Fruit fly (Drosophila melanogaster): ENCODE results near the gene Cyp4g1.
A peak's percentile ranks its signal among the peaks of the same experiment; 100 is the strongest.

The Cyp4g1 gene

DNA sequence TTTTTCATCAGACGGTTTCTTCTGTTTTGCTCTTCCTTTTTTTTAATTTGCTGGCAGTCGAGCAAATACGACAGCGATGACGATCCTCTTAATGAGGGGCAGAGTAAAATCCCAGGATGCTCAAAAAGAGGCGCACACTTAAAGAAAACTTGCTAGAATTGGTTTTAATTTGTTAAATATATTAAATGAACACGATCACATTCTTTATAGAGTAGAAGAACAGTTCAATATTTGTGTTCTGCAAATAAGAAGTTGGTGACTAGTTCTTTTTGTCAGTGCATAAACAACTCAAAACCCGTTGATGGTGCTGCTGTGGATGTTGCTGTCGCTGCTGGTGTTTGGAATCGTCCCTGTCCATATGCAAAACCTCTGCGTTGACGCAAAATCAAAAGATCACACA, 20.9 kb downstream of the Cyp4g1 start (continued):
- TF ChIP-seq Hr4 (GFP tag; optimal IDR thresholded peaks at IDR 0.05) (peak; percentile 36), Lpt (GFP tag; optimal IDR thresholded peaks at IDR 0.05) (no peak), CG4318 (GFP tag; optimal IDR thresholded peaks at IDR 0.05) (no peak), Smox (GFP tag; optimal IDR thresholded peaks at IDR 0.05) (peak; percentile 80), CG15336 (GFP tag; IDR thresholded peaks at IDR 0.05) (peak; percentile 33; the same call in 1 of the 2 replicates), vri (GFP tag; optimal IDR thresholded peaks at IDR 0.05) (peak; percentile 77), Eip93F (GFP tag; optimal IDR thresholded peaks at IDR 0.05) (peak; percentile 26), cyc (GFP tag; optimal IDR thresholded peaks at IDR 0.05) (peak; percentile 75), topi (GFP tag; optimal IDR thresholded peaks at IDR 0.05) (peak; percentile 81), net (GFP tag; optimal IDR thresholded peaks at IDR 0.05) (peak; percentile 23), CG3919 (GFP tag; optimal IDR thresholded peaks at IDR 0.05) (peak; percentile 78), Sox102F (GFP tag; optimal IDR thresholded peaks at IDR 0.05) (peak; percentile 82), CG8119 (GFP tag; IDR thresholded peaks at IDR 0.05) (peak; percentile 63), acj6 (GFP tag; optimal IDR thresholded peaks at IDR 0.05) (peak; percentile 74), CG9139 (GFP tag; optimal IDR thresholded peaks at IDR 0.05) (peak; percentile 9), CG31627 (GFP tag; optimal IDR thresholded peaks at IDR 0.05) (peak; percentile 77), CG11902 (GFP tag; optimal IDR thresholded peaks at IDR 0.05) (peak; percentile 34)

DNA sequence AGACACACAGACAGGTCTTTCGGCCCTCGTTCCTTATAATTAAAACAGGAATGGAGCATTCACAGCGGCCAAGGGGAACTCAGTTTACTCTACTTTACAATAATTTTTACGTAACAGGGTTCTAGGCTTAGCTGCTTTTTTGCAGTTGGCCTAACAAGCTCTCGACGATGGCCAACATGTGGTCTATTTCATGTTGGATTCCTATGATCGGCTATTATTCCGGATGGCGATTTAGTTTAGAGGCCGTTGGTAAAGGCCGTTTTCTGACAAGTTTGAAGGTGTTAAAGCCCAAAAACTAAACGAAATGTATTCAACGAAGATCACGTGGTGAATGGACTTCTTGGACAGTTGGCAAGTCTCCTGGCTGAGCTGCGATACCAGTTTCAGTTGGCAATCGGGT, 23.1 kb downstream of the Cyp4g1 start:
- TF ChIP-seq esn (GFP tag; optimal IDR thresholded peaks at IDR 0.05) (peak; percentile 47), CG6276 (GFP tag; optimal IDR thresholded peaks at IDR 0.05) (no peak), CG6163 (GFP tag; IDR thresholded peaks at IDR 0.05) (no peak), CG31627 (GFP tag; optimal IDR thresholded peaks at IDR 0.05) (peak; percentile 44), cyc (GFP tag; optimal IDR thresholded peaks at IDR 0.05) (peak; percentile 31), fd59A (GFP tag; optimal IDR thresholded peaks at IDR 0.05) (peak; percentile 23), CG4318 (GFP tag; optimal IDR thresholded peaks at IDR 0.05) (no peak), CG3032 (tag; optimal IDR thresholded peaks at IDR 0.05) (peak; percentile 51), topi (GFP tag; optimal IDR thresholded peaks at IDR 0.05) (peak; percentile 55), CG9139 (GFP tag; optimal IDR thresholded peaks at IDR 0.05) (no peak), CG8632 (GFP tag; optimal IDR thresholded peaks at IDR 0.05) (peak; percentile 14), CG7368 (GFP tag; optimal IDR thresholded peaks at IDR 0.05) (peak; percentile 4), svp (GFP tag) (peak; percentile 80), CG3919 (GFP tag; optimal IDR thresholded peaks at IDR 0.05) (peak; percentile 9), salr (GFP tag; optimal IDR thresholded peaks at IDR 0.05) (no peak), Blimp-1 (GFP tag; optimal IDR thresholded peaks at IDR 0.05) (no peak), CG8319 (GFP tag; optimal IDR thresholded peaks at IDR 0.05) (no peak), CG11902 (GFP tag; optimal IDR thresholded peaks at IDR 0.05) (no peak), Ets96B (tag; optimal IDR thresholded peaks at IDR 0.05) (peak; percentile 30), CG6854 (GFP tag; optimal IDR thresholded peaks at IDR 0.05) (no peak), acj6 (GFP tag; optimal IDR thresholded peaks at IDR 0.05) (peak; percentile 37), CG1621 (tag; optimal IDR thresholded peaks at IDR 0.05) (no peak), Eip78C (GFP tag) (peak; percentile 84), CG34406 (GFP tag; optimal IDR thresholded peaks at IDR 0.05) (peak; percentile 5), Smox (GFP tag; optimal IDR thresholded peaks at IDR 0.05) (no peak), Sox102F (GFP tag; optimal IDR thresholded peaks at IDR 0.05) (peak; percentile 42), Lpt (GFP tag; optimal IDR thresholded peaks at IDR 0.05) (no peak), CG8119 (GFP tag; IDR thresholded peaks at IDR 0.05) (no peak), CG6808 (GFP tag; optimal IDR thresholded peaks at IDR 0.05) (peak; percentile 41), Met (GFP tag; optimal IDR thresholded peaks at IDR 0.05) (peak; percentile 43), pdm3 (GFP tag; optimal IDR thresholded peaks at IDR 0.05) (no peak), lz (GFP tag; optimal IDR thresholded peaks at IDR 0.05) (peak; percentile 36), ss (GFP tag; optimal IDR thresholded peaks at IDR 0.05) (peak; percentile 32 to 53), Ets21C (GFP tag; optimal IDR thresholded peaks at IDR 0.05) (no peak), net (GFP tag; optimal IDR thresholded peaks at IDR 0.05) (no peak), CG11294 (GFP tag; IDR thresholded peaks at IDR 0.05) (no peak), CG32006 (GFP tag; optimal IDR thresholded peaks at IDR 0.05) (no peak), spab (GFP tag; optimal IDR thresholded peaks at IDR 0.05) (peak; percentile 37), eg (GFP tag; IDR thresholded peaks at IDR 0.05) (no peak), CG16779 (tag; optimal IDR thresholded peaks at IDR 0.05) (no peak), CG10669 (GFP tag; optimal IDR thresholded peaks at IDR 0.05) (peak; percentile 46), achi (GFP tag; optimal IDR thresholded peaks at IDR 0.05) (peak; percentile 2), dac (GFP tag; optimal IDR thresholded peaks at IDR 0.05) (no peak), vri (GFP tag; optimal IDR thresholded peaks at IDR 0.05) (no peak), fd85E (GFP tag; optimal IDR thresholded peaks at IDR 0.05) (no peak)
